Worm (Caenorhabditis elegans) whole organism, L1 larva: ENCODE results near the gene srab-3.

Source experiments
- C04F5.9 ChIP-seq: sonication (generic microtip); optimal IDR thresholded peaks from 2 replicates; lab custom pipeline; 2016; ENCODE audit warnings: missing genetic modification characterization, missing compliant biosample characterization
- C16A3.4 ChIP-seq: fragments of 150-350 bp; optimal IDR thresholded peaks from 2 replicates; lab custom pipeline; 2014; ENCODE audit warnings: missing biosample characterization, missing genetic modification characterization
- C34B4.2 ChIP-seq: sonication (generic microtip); optimal IDR thresholded peaks from 2 replicates; lab custom pipeline; 2017; ENCODE audit warnings: mild to moderate bottlenecking, missing genetic modification characterization, missing compliant biosample characterization
- F16B12.6 ChIP-seq: fragments of 150-350 bp; optimal IDR thresholded peaks from 2 replicates; lab custom pipeline; 2014; ENCODE audit warnings: missing biosample characterization, missing genetic modification characterization
- Y116A8C.19 ChIP-seq: sonication (generic microtip); optimal IDR thresholded peaks from 2 replicates; lab custom pipeline; 2016; ENCODE audit warnings: missing compliant biosample characterization, missing genetic modification characterization, borderline replicate concordance
- aha-1 ChIP-seq: fragments of 150-350 bp; optimal IDR thresholded peaks from 2 replicates; lab custom pipeline; 2014; ENCODE audit warnings: missing biosample characterization, missing genetic modification characterization
- alr-1 ChIP-seq: fragments of 200-800 bp; sonication (Bioruptor generic); optimal IDR thresholded peaks from 2 replicates; lab custom pipeline; 2018; ENCODE audit warnings: borderline replicate concordance, mild to moderate bottlenecking, missing genetic modification characterization, missing compliant biosample characterization
- aly-2 ChIP-seq: fragments of 150-350 bp; optimal IDR thresholded peaks from 2 replicates; lab custom pipeline; 2014; ENCODE audit warnings: missing biosample characterization, missing genetic modification characterization
- ama-1 ChIP-seq: fragments of 150-350 bp; optimal IDR thresholded peaks from 2 replicates; lab custom pipeline; 2014
- blmp-1 ChIP-seq: fragments of 150-350 bp; optimal IDR thresholded peaks from 2 replicates; lab custom pipeline; 2014; ENCODE audit warnings: missing biosample characterization, missing genetic modification characterization
- ceh-63 ChIP-seq: fragments of 200-800 bp; sonication (Bioruptor generic); optimal IDR thresholded peaks from 2 replicates; lab custom pipeline; 2018; ENCODE audit warnings: mild to moderate bottlenecking, missing genetic modification characterization, missing compliant biosample characterization
- ceh-8 ChIP-seq: fragments of 200-800 bp; sonication (Bioruptor generic); optimal IDR thresholded peaks from 2 replicates; lab custom pipeline; 2018; ENCODE audit warnings: mild to moderate bottlenecking, missing genetic modification characterization, moderate library complexity, missing compliant biosample characterization
- ceh-82 ChIP-seq, 3 experiments: fragments of 150-350 bp in 1 of 3; sonication (generic microtip) in 2 of 3; optimal IDR thresholded peaks; 2 replicates each; lab custom pipeline; 2014 to 2017; ENCODE audit warnings: missing biosample characterization in 3 of 3, missing genetic modification characterization in 3 of 3
- ceh-88 ChIP-seq: fragments of 200-800 bp; sonication (Bioruptor generic); IDR thresholded peaks from 2 replicates; pipeline ENCODE4 v1.3.6; 2022; ENCODE audit warnings: missing genetic modification characterization, missing compliant biosample characterization
- ceh-90 ChIP-seq: sonication (generic microtip); optimal IDR thresholded peaks from 2 replicates; lab custom pipeline; 2016; ENCODE audit warnings: missing genetic modification characterization, missing compliant biosample characterization
- ces-1 ChIP-seq: fragments of 150-350 bp; optimal IDR thresholded peaks from 2 replicates; lab custom pipeline; 2014; ENCODE audit warnings: missing biosample characterization, missing genetic modification reagents, missing genetic modification characterization
- efl-1 ChIP-seq, 4 experiments: fragments of 150-350 bp; optimal IDR thresholded peaks in 3 of 4; peaks in 1 of 4; 1 replicate in 1 of 4; 2 replicates in 3 of 4; lab custom pipeline; 2014; ENCODE audit warnings: missing biosample characterization in 2 of 4, missing genetic modification characterization in 2 of 4, missing genetic modification reagents in 2 of 4
- efl-3 ChIP-seq: fragments of 200-800 bp; sonication (Bioruptor generic); optimal IDR thresholded peaks from 2 replicates; lab custom pipeline; 2018; ENCODE audit warnings: mild to moderate bottlenecking, missing genetic modification characterization, missing compliant biosample characterization
- egl-27 ChIP-seq, 2 experiments: fragments of 150-350 bp in 1 of 2; sonication (generic microtip); optimal IDR thresholded peaks; 3 replicates each; lab custom pipeline; 2017 to 2018; ENCODE audit warnings: missing biosample characterization in 2 of 2, missing genetic modification characterization in 2 of 2, missing genetic modification reagents in 2 of 2
- elt-2 ChIP-seq: sonication (generic microtip); optimal IDR thresholded peaks from 2 replicates; lab custom pipeline; 2016; ENCODE audit warnings: missing genetic modification characterization, mild to moderate bottlenecking, inconsistent platforms, missing compliant biosample characterization, missing genetic modification reagents
- fkh-4 ChIP-seq: sonication (generic microtip); optimal IDR thresholded peaks from 2 replicates; lab custom pipeline; 2016; ENCODE audit warnings: missing compliant biosample characterization, missing genetic modification characterization, borderline replicate concordance
- fkh-8 ChIP-seq: sonication (generic microtip); optimal IDR thresholded peaks from 2 replicates; lab custom pipeline; 2016; ENCODE audit warnings: mild to moderate bottlenecking, missing genetic modification characterization, missing compliant biosample characterization
- grh-1 ChIP-seq: fragments of 200-800 bp; sonication (Bioruptor generic); IDR thresholded peaks from 2 replicates; pipeline ENCODE4 v1.3.6; 2022; ENCODE audit warnings: missing genetic modification reagents, missing genetic modification characterization, missing compliant biosample characterization
- hlh-17 ChIP-seq: fragments of 200-800 bp; sonication (Bioruptor generic); optimal IDR thresholded peaks from 2 replicates; lab custom pipeline; 2018; ENCODE audit warnings: missing genetic modification characterization, mild to moderate bottlenecking, missing compliant biosample characterization, moderate library complexity, borderline replicate concordance
- hlh-4 ChIP-seq: sonication (generic microtip); optimal IDR thresholded peaks from 2 replicates; lab custom pipeline; 2016; ENCODE audit warnings: mild to moderate bottlenecking, missing genetic modification characterization, missing compliant biosample characterization
- irx-1 ChIP-seq: sonication (generic microtip); optimal IDR thresholded peaks from 2 replicates; lab custom pipeline; 2016; ENCODE audit warnings: missing genetic modification characterization, missing compliant biosample characterization
- lin-13 ChIP-seq: fragments of 150-350 bp; optimal IDR thresholded peaks from 2 replicates; lab custom pipeline; 2014; ENCODE audit warnings: missing biosample characterization, missing genetic modification reagents, missing genetic modification characterization
- lin-14 ChIP-seq: fragments of 200-800 bp; sonication (Bioruptor generic); optimal IDR thresholded peaks from 2 replicates; lab custom pipeline; 2018; ENCODE audit warnings: mild to moderate bottlenecking, missing genetic modification characterization, moderate library complexity, missing compliant biosample characterization
- lin-15B ChIP-seq: fragments of 150-350 bp; sonication (generic microtip); optimal IDR thresholded peaks from 3 replicates; lab custom pipeline; 2014; ENCODE audit warnings: missing biosample characterization, missing genetic modification characterization
- lin-35 ChIP-seq, 2 experiments: fragments of 150-350 bp; optimal IDR thresholded peaks; 2 replicates each; lab custom pipeline; 2014; ENCODE audit warnings: missing biosample characterization in 2 of 2, missing genetic modification characterization in 2 of 2, missing genetic modification reagents in 2 of 2
- lir-3 ChIP-seq: sonication (generic microtip); optimal IDR thresholded peaks from 2 replicates; lab custom pipeline; 2016; ENCODE audit warnings: mild to moderate bottlenecking, missing genetic modification characterization, moderate library complexity, missing compliant biosample characterization; ENCODE audit not compliant: poor library complexity
- lsy-2 ChIP-seq, 2 experiments: fragments of 150-350 bp; optimal IDR thresholded peaks; 2 replicates each; lab custom pipeline; 2014; ENCODE audit warnings: missing biosample characterization in 2 of 2, missing genetic modification characterization in 2 of 2
- mep-1 ChIP-seq: fragments of 150-350 bp; optimal IDR thresholded peaks from 2 replicates; lab custom pipeline; 2014; ENCODE audit warnings: missing biosample characterization, missing genetic modification characterization
- nhr-11 ChIP-seq: fragments of 150-350 bp; optimal IDR thresholded peaks from 2 replicates; lab custom pipeline; 2014; ENCODE audit warnings: missing biosample characterization, missing genetic modification characterization
- nhr-12 ChIP-seq: sonication (generic microtip); optimal IDR thresholded peaks from 2 replicates; lab custom pipeline; 2017; ENCODE audit warnings: missing biosample characterization, missing genetic modification characterization
- nhr-19 ChIP-seq: fragments of 200-800 bp; sonication (Bioruptor generic); conservative IDR thresholded peaks from 2 replicates; pipeline ENCODE4 v1.3.6; 2022; ENCODE audit warnings: missing genetic modification characterization, missing compliant biosample characterization
- nhr-237 ChIP-seq: fragments of 150-350 bp; optimal IDR thresholded peaks from 2 replicates; lab custom pipeline; 2014; ENCODE audit warnings: missing biosample characterization, missing genetic modification characterization
- nhr-28 ChIP-seq: fragments of 150-350 bp; optimal IDR thresholded peaks from 2 replicates; lab custom pipeline; 2014; ENCODE audit warnings: missing biosample characterization, missing genetic modification characterization
- nhr-71 ChIP-seq: sonication (generic microtip); optimal IDR thresholded peaks from 2 replicates; lab custom pipeline; 2016; ENCODE audit warnings: mild to moderate bottlenecking, missing genetic modification characterization, moderate library complexity, missing compliant biosample characterization
- nhr-85 ChIP-seq: sonication (generic microtip); peaks from one replicate; lab custom pipeline; 2016; ENCODE audit warnings: missing genetic modification characterization, inconsistent platforms, missing compliant biosample characterization
- nhr-90 ChIP-seq: sonication (generic microtip); optimal IDR thresholded peaks from 2 replicates; lab custom pipeline; 2016; ENCODE audit warnings: mild to moderate bottlenecking, missing genetic modification characterization, missing compliant biosample characterization; ENCODE audit not compliant: poor library complexity
- pag-3 ChIP-seq: sonication (generic microtip); optimal IDR thresholded peaks from 2 replicates; lab custom pipeline; 2017; ENCODE audit warnings: missing genetic modification characterization, mild to moderate bottlenecking, missing compliant biosample characterization, antibody characterized with exemption, borderline replicate concordance; ENCODE audit not compliant: insufficient read depth
- pqm-1 ChIP-seq: sonication (generic microtip); optimal IDR thresholded peaks from 3 replicates; lab custom pipeline; 2017; ENCODE audit warnings: missing biosample characterization, missing genetic modification characterization
- rnt-1 ChIP-seq: sonication (generic microtip); optimal IDR thresholded peaks from 2 replicates; lab custom pipeline; 2016; ENCODE audit warnings: mild to moderate bottlenecking, missing genetic modification characterization, moderate library complexity, missing compliant biosample characterization
- skn-1 ChIP-seq: fragments of 150-350 bp; optimal IDR thresholded peaks from 2 replicates; lab custom pipeline; 2014; ENCODE audit warnings: missing biosample characterization, missing genetic modification characterization
- snu-23 ChIP-seq: sonication (generic microtip); optimal IDR thresholded peaks from 2 replicates; lab custom pipeline; 2016; ENCODE audit warnings: missing genetic modification characterization, missing compliant biosample characterization
- sox-4 ChIP-seq: sonication (generic microtip); optimal IDR thresholded peaks from 2 replicates; lab custom pipeline; 2016; ENCODE audit warnings: missing genetic modification characterization, missing compliant biosample characterization
- sptf-1 ChIP-seq: fragments of 150-350 bp; optimal IDR thresholded peaks from 2 replicates; lab custom pipeline; 2014; ENCODE audit warnings: missing biosample characterization, missing genetic modification characterization
- sup-37 ChIP-seq: fragments of 200-800 bp; sonication (Bioruptor generic); optimal IDR thresholded peaks from 2 replicates; lab custom pipeline; 2018; ENCODE audit warnings: mild to moderate bottlenecking, missing genetic modification characterization, missing compliant biosample characterization
- unc-130 ChIP-seq: fragments of 150-350 bp; optimal IDR thresholded peaks from 2 replicates; lab custom pipeline; 2017; ENCODE audit warnings: missing biosample characterization, missing genetic modification characterization, inconsistent platforms
- unc-62 ChIP-seq: fragments of 150-350 bp; optimal IDR thresholded peaks from 2 replicates; lab custom pipeline; 2014; ENCODE audit warnings: missing biosample characterization, missing genetic modification reagents, missing genetic modification characterization
- zag-1 ChIP-seq: fragments of 150-350 bp; optimal IDR thresholded peaks from 2 replicates; lab custom pipeline; 2014; ENCODE audit warnings: missing biosample characterization, missing genetic modification characterization
- ztf-4 ChIP-seq: fragments of 150-350 bp; optimal IDR thresholded peaks from 2 replicates; lab custom pipeline; 2014; ENCODE audit warnings: missing biosample characterization, missing genetic modification characterization

srab-3 gene

ce11 chrV:5131380-5131779 is 23.7 kb upstream of the srab-3 start (continued):
- TF ChIP-seq Y116A8C.19 (tag; lab: Kevin White, UChicago) (no peak), ceh-63 (GFP tag; lab: Kevin White, UChicago) (no peak), sox-4 (no peak), lin-35 (GFP tag; optimal IDR thresholded peaks at IDR 0.05; lab: Kevin White, UChicago) (peak; percentile 21 to 42), nhr-90 (no peak), hlh-17 (no peak), ceh-8 (GFP tag; lab: Kevin White, UChicago) (no peak), aly-2 (tag; lab: Kevin White, UChicago) (no peak), skn-1 (tag; lab: Kevin White, UChicago) (peak; percentile 96), rnt-1 (tag; lab: Kevin White, UChicago) (peak; percentile 51), lin-13 (no peak), ama-1 (lab: Kevin White, UChicago) (no peak), unc-62 (GFP tag; lab: Kevin White, UChicago) (no peak), pqm-1 (tag; lab: Kevin White, UChicago) (no peak), elt-2 (tag; lab: Kevin White, UChicago) (no peak), nhr-19 (GFP tag; lab: Robert Waterston, UW) (no peak), hlh-4 (tag; lab: Kevin White, UChicago) (no peak), pag-3 (tag; lab: Kevin White, UChicago) (no peak), efl-1 (optimal IDR thresholded peaks at IDR 0.05; lab: Kevin White, UChicago) (peak; percentile 38 to 65), efl-1 (GFP tag; optimal IDR thresholded peaks at IDR 0.05 in 1 of 2; lab: Kevin White, UChicago) (peak; percentile 45 to 48), alr-1 (no peak), lin-14 (GFP tag; lab: Kevin White, UChicago) (no peak), lin-15B (tag; lab: Kevin White, UChicago) (no peak), fkh-8 (tag; lab: Kevin White, UChicago) (peak; percentile 34), ztf-4 (tag; lab: Kevin White, UChicago) (no peak), mep-1 (tag; lab: Kevin White, UChicago) (peak; percentile 51), unc-130 (tag; lab: Kevin White, UChicago) (no peak), nhr-11 (no peak), aha-1 (tag; lab: Kevin White, UChicago) (no peak), blmp-1 (tag; lab: Kevin White, UChicago) (peak; percentile 4), zag-1 (tag; lab: Kevin White, UChicago) (no peak), nhr-12 (tag; lab: Kevin White, UChicago) (no peak), snu-23 (GFP tag; lab: Kevin White, UChicago) (no peak), nhr-237 (tag; lab: Kevin White, UChicago) (peak; percentile 22), lir-3 (tag; lab: Kevin White, UChicago) (no peak), nhr-85 (tag; lab: Kevin White, UChicago) (peak; percentile 63), ceh-90 (tag; lab: Kevin White, UChicago) (no peak), efl-3 (GFP tag; lab: Kevin White, UChicago) (no peak), lsy-2 (tag; optimal IDR thresholded peaks at IDR 0.05; lab: Kevin White, UChicago) (peak in 1 of 2 experiments; percentile 71), F16B12.6 (tag; lab: Kevin White, UChicago) (no peak), irx-1 (tag; lab: Kevin White, UChicago) (no peak), C16A3.4 (peak; percentile 23), grh-1 (no peak), C04F5.9 (no peak), sup-37 (no peak), C34B4.2 (tag; lab: Kevin White, UChicago) (no peak), ceh-88 (no peak), fkh-4 (tag; lab: Kevin White, UChicago) (no peak), sptf-1 (tag; lab: Kevin White, UChicago) (no peak), nhr-28 (tag; lab: Kevin White, UChicago) (no peak), nhr-71 (tag; lab: Kevin White, UChicago) (no peak), ceh-82 (tag; optimal IDR thresholded peaks at IDR 0.05; lab: Kevin White, UChicago) (peak; percentile 51 to 77 (median 55)), ces-1 (GFP tag; lab: Kevin White, UChicago) (no peak), egl-27 (tag; optimal IDR thresholded peaks at IDR 0.05; lab: Kevin White, UChicago) (no peak)
